Worm (Caenorhabditis elegans) whole organism, L2 larva: Measurements from ENCODE around the gene ras-1.

Experiments used
- F13H6.1 ChIP-seq: sonication (generic microtip); optimal IDR thresholded peaks from 2 replicates; lab custom pipeline; 2016; ENCODE audit warnings: missing genetic modification characterization, missing compliant biosample characterization
- Y55F3AM.14 ChIP-seq: fragments of 200-800 bp; sonication (Bioruptor generic); optimal IDR thresholded peaks from 2 replicates; lab custom pipeline; 2018; ENCODE audit warnings: mild to moderate bottlenecking, missing genetic modification characterization, missing compliant biosample characterization
- ZK546.5 ChIP-seq: sonication (generic microtip); optimal IDR thresholded peaks from 2 replicates; lab custom pipeline; 2017; ENCODE audit warnings: missing biosample characterization, missing genetic modification characterization
- alr-1 ChIP-seq: fragments of 150-350 bp; optimal IDR thresholded peaks from 2 replicates; lab custom pipeline; 2014; ENCODE audit warnings: missing biosample characterization, missing genetic modification characterization
- aly-2 ChIP-seq: fragments of 150-350 bp; optimal IDR thresholded peaks from 2 replicates; lab custom pipeline; 2014; ENCODE audit warnings: missing biosample characterization, missing genetic modification characterization
- ama-1 ChIP-seq: fragments of 150-350 bp; optimal IDR thresholded peaks from 2 replicates; lab custom pipeline; 2018; ENCODE audit warnings: inconsistent platforms
- blmp-1 ChIP-seq: sonication (generic microtip); optimal IDR thresholded peaks from 2 replicates; lab custom pipeline; 2017; ENCODE audit warnings: missing genetic modification characterization, mild to moderate bottlenecking, missing compliant biosample characterization, antibody characterized with exemption, moderate library complexity; ENCODE audit not compliant: insufficient read depth
- crh-2 ChIP-seq: sonication (generic microtip); optimal IDR thresholded peaks from 2 replicates; lab custom pipeline; 2017; ENCODE audit warnings: missing biosample characterization, missing genetic modification characterization
- dmd-4 ChIP-seq: sonication (generic microtip); optimal IDR thresholded peaks from 2 replicates; lab custom pipeline; 2017; ENCODE audit warnings: missing biosample characterization, missing genetic modification characterization
- elt-1 ChIP-seq: fragments of 150-350 bp; optimal IDR thresholded peaks from 2 replicates; lab custom pipeline; 2014; ENCODE audit warnings: missing biosample characterization, missing genetic modification characterization
- fos-1 ChIP-seq: fragments of 150-350 bp; optimal IDR thresholded peaks from 2 replicates; lab custom pipeline; 2014; ENCODE audit warnings: missing biosample characterization, missing genetic modification characterization
- gmeb-1 ChIP-seq: fragments of 150-350 bp; optimal IDR thresholded peaks from 2 replicates; lab custom pipeline; 2014; ENCODE audit warnings: missing biosample characterization, missing genetic modification characterization
- lin-39 ChIP-seq: fragments of 150-350 bp; optimal IDR thresholded peaks from 2 replicates; lab custom pipeline; 2014; ENCODE audit warnings: missing biosample characterization, missing genetic modification reagents, missing genetic modification characterization
- lsy-2 ChIP-seq, 2 experiments: fragments of 150-350 bp in 1 of 2; sonication (generic microtip) in 1 of 2; optimal IDR thresholded peaks; 2 replicates each; lab custom pipeline; 2014 to 2017; ENCODE audit warnings: missing biosample characterization in 2 of 2, missing genetic modification characterization in 2 of 2
- mab-5 ChIP-seq: fragments of 150-350 bp; optimal IDR thresholded peaks from 2 replicates; lab custom pipeline; 2014; ENCODE audit warnings: missing biosample characterization, missing genetic modification characterization
- mbf-1 ChIP-seq: sonication (generic microtip); optimal IDR thresholded peaks from 2 replicates; lab custom pipeline; 2017; ENCODE audit warnings: missing biosample characterization, missing genetic modification characterization
- mdl-1 ChIP-seq, 2 experiments: fragments of 150-350 bp in 1 of 2; sonication (generic microtip) in 1 of 2; optimal IDR thresholded peaks; 2 replicates each; lab custom pipeline; 2017; ENCODE audit warnings: missing biosample characterization in 2 of 2, missing genetic modification characterization in 2 of 2
- nhr-10 ChIP-seq: sonication (generic microtip); optimal IDR thresholded peaks from 2 replicates; lab custom pipeline; 2017; ENCODE audit warnings: missing biosample characterization, missing genetic modification characterization
- nhr-11 ChIP-seq: fragments of 150-350 bp; optimal IDR thresholded peaks from 2 replicates; lab custom pipeline; 2014; ENCODE audit warnings: missing biosample characterization, missing genetic modification characterization
- nhr-12 ChIP-seq: fragments of 150-350 bp; optimal IDR thresholded peaks from 2 replicates; lab custom pipeline; 2014; ENCODE audit warnings: missing biosample characterization, missing genetic modification characterization
- nhr-129 ChIP-seq: fragments of 150-350 bp; optimal IDR thresholded peaks from 2 replicates; lab custom pipeline; 2014; ENCODE audit warnings: missing biosample characterization, missing genetic modification characterization
- nhr-21 ChIP-seq: fragments of 150-350 bp; optimal IDR thresholded peaks from 2 replicates; lab custom pipeline; 2014; ENCODE audit warnings: missing biosample characterization, missing genetic modification characterization
- nhr-25 ChIP-seq: fragments of 150-350 bp; sonication (generic microtip); optimal IDR thresholded peaks from 3 replicates; lab custom pipeline; 2014; ENCODE audit warnings: missing biosample characterization, missing genetic modification characterization
- peb-1 ChIP-seq: fragments of 150-350 bp; optimal IDR thresholded peaks from 2 replicates; lab custom pipeline; 2014; ENCODE audit warnings: missing biosample characterization, missing genetic modification characterization
- sem-4 ChIP-seq: fragments of 150-350 bp; optimal IDR thresholded peaks from 2 replicates; lab custom pipeline; 2014; ENCODE audit warnings: missing biosample characterization, missing genetic modification reagents, missing genetic modification characterization
- skn-1 ChIP-seq: sonication (generic microtip); optimal IDR thresholded peaks from 2 replicates; lab custom pipeline; 2017; ENCODE audit warnings: missing biosample characterization, missing genetic modification characterization
- sma-3 ChIP-seq: sonication (generic microtip); optimal IDR thresholded peaks from 2 replicates; lab custom pipeline; 2016; ENCODE audit warnings: missing genetic modification reagents, missing genetic modification characterization, missing compliant biosample characterization
- sma-9 ChIP-seq, 2 experiments: fragments of 150-350 bp in 1 of 2; sonication (generic microtip) in 1 of 2; optimal IDR thresholded peaks; 2 replicates each; lab custom pipeline; 2014 to 2016; ENCODE audit warnings: missing genetic modification characterization in 2 of 2, mild to moderate bottlenecking in 1 of 2, missing biosample characterization in 1 of 2, missing compliant biosample characterization in 1 of 2, missing genetic modification reagents in 1 of 2, moderate library complexity in 1 of 2
- unc-39 ChIP-seq: fragments of 150-350 bp; optimal IDR thresholded peaks from 2 replicates; lab custom pipeline; 2014; ENCODE audit warnings: missing biosample characterization, missing genetic modification characterization
- unc-55 ChIP-seq: fragments of 150-350 bp; sonication (generic microtip); optimal IDR thresholded peaks from 3 replicates; lab custom pipeline; 2014; ENCODE audit warnings: missing biosample characterization, missing genetic modification reagents, missing genetic modification characterization
- zag-1 ChIP-seq: fragments of 150-350 bp; optimal IDR thresholded peaks from 2 replicates; lab custom pipeline; 2014; ENCODE audit warnings: missing biosample characterization, missing genetic modification characterization
- ztf-1 ChIP-seq: fragments of 200-800 bp; sonication (Bioruptor generic); conservative IDR thresholded peaks from 2 replicates; pipeline ENCODE4 v1.3.6; 2022; ENCODE audit warnings: missing genetic modification characterization, missing compliant biosample characterization

The ras-1 gene

DNA sequence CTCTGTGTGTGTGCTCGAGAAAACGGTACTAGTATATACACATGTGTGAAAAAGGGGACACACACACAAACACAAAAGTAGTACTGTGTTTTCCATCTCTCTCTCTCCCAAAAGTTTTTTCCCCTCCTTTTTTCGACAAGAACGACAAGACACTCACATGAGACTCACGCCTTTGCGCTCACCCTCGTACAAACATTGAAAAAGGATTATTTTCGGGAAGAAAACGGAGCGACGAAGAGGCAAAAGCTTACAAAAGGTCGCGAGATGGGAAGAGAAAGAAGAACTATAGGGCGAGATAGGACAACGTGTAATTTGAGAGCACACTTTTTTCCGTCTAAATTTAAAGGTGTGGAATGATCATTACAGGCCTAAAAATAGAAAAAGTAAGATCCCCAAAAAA lies 2.2 kb downstream of the ras-1 start:
- no peak for TF ChIP-seq peb-1 (tag; lab: Kevin White, UChicago)
- no peak for TF ChIP-seq mab-5 (tag; lab: Kevin White, UChicago)
- TF ChIP-seq fos-1 (tag; lab: Kevin White, UChicago) = peak; percentile 38
- no peak for TF ChIP-seq dmd-4 (tag; lab: Kevin White, UChicago)
- peak; percentile 65 for TF ChIP-seq F13H6.1 (tag; lab: Kevin White, UChicago)
- peak; percentile 14 for TF ChIP-seq sma-9 (GFP tag; optimal IDR thresholded peaks at IDR 0.05; lab: Kevin White, UChicago)
- no peak for TF ChIP-seq sma-9 (tag; optimal IDR thresholded peaks at IDR 0.05; lab: Kevin White, UChicago)
- peak; percentile 7 for TF ChIP-seq gmeb-1 (tag; lab: Kevin White, UChicago)
- TF ChIP-seq ZK546.5 (tag; lab: Kevin White, UChicago) = no peak
- no peak for TF ChIP-seq ama-1
- no peak for TF ChIP-seq lsy-2 (tag; optimal IDR thresholded peaks at IDR 0.05; lab: Kevin White, UChicago)
- no peak for TF ChIP-seq nhr-25 (tag; lab: Kevin White, UChicago)
- peak; percentile 52 for TF ChIP-seq nhr-129 (tag; lab: Kevin White, UChicago)

DNA sequence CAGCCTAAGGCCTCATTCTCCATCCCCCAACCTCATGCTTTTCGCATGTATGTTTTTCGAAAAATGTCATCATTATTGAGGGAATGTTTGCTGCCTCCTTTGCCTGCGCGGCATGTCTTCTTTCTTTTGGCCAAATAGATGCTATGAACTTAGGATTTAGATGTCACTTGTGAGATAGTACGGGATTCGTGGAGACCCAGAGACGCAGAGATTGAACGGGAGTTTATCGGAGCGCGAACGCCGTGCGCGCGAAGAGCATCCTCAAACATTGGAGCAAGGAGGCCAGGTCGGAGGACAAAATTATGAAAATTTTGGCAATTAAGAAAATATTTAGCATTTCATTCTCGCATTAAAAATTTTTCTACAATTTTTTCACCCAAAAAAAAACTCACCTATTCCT lies 3.1 kb downstream of the ras-1 start:
- TF ChIP-seq mbf-1 (no peak), zag-1 (tag; lab: Kevin White, UChicago) (no peak), sma-3 (GFP tag; lab: Kevin White, UChicago) (no peak), crh-2 (tag; lab: Kevin White, UChicago) (no peak), unc-39 (no peak), ztf-1 (GFP tag; lab: Robert Waterston, UW) (no peak), fos-1 (tag; lab: Kevin White, UChicago) (no peak), nhr-12 (tag; lab: Kevin White, UChicago) (no peak), mdl-1 (tag; optimal IDR thresholded peaks at IDR 0.05; lab: Kevin White, UChicago) (no peak)

DNA sequence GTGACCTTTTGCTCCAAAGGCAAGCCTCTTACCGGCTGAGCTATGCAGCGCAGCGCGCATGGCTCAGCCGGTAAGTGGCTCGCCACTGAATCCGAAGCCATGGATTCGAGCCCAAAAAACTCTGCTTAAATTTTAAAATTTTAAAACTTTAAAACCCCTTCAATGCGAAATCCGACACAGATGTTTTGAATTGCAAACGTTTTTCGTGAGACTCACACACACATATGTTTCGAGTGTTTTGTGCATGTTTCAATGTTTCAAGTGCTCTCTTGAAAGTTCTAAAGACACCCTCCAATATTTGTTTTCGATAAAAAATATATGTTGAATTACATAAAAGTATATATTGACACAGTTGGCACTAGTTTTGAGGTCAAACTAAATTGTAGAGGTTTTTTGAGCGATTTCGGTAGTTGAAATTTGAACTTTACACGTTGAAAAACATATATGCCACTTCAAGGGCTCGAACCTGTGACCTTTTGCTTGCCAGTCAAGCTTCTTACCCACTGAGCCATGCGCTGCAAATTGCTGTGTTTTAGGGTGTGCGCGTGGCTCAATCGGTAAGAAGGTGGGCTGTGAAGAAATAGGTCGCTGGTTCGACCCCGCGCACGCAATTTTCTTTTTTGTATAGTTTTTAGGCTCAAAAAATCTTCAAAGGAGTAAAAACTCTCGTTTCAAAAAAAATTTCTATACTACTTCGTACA lies 5.6 kb downstream of the ras-1 start:
- no peak for TF ChIP-seq ZK546.5 (tag; lab: Kevin White, UChicago)
- no peak for TF ChIP-seq lin-39 (tag; lab: Kevin White, UChicago)
- no peak for TF ChIP-seq nhr-129 (tag; lab: Kevin White, UChicago)
- TF ChIP-seq dmd-4 (tag; lab: Kevin White, UChicago) = no peak
- TF ChIP-seq skn-1 = no peak
- no peak for TF ChIP-seq sma-9 (GFP tag; optimal IDR thresholded peaks at IDR 0.05; lab: Kevin White, UChicago)
- no peak for TF ChIP-seq sma-9 (tag; optimal IDR thresholded peaks at IDR 0.05; lab: Kevin White, UChicago)
- no peak for TF ChIP-seq ama-1
- TF ChIP-seq nhr-25 (tag; lab: Kevin White, UChicago) = no peak
- TF ChIP-seq unc-39 = no peak
- TF ChIP-seq nhr-10 (tag; lab: Kevin White, UChicago) = no peak
- TF ChIP-seq alr-1 (tag; lab: Kevin White, UChicago) = no peak
- no peak for TF ChIP-seq aly-2 (tag; lab: Kevin White, UChicago)
- no peak for TF ChIP-seq crh-2 (tag; lab: Kevin White, UChicago)

DNA sequence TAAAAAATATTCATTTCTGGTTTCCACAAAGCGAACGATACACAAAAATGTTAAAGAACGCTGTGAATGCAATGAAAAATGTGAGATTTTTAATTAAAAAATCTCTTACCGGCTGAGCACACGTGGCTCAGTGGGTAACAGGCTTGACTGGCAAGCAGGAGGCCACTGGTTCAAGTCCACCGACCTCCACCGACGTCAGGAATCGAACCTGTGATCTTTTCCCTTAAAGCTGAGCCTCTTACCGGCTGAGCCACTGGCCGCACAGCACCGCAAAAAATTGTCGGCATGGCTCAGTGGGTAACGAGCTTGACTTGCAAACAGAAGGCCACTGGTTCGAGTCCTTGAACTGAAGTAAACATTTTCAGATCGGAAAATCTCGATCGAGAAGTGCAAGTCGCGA lies 7.3 kb downstream of the ras-1 start, which contains the start of gene C44C11.6:
Gene C44C11.6 (plus strand): TSS at position 23 of the 400 bp plus-strand sequence.
- TF ChIP-seq nhr-129 (tag; lab: Kevin White, UChicago) (peak; percentile 11), nhr-11 (tag; lab: Kevin White, UChicago) (no peak), F13H6.1 (tag; lab: Kevin White, UChicago) (peak; percentile 5), mbf-1 (no peak)
- TF ChIP-seq, all 48 proteins: peak for 2

DNA sequence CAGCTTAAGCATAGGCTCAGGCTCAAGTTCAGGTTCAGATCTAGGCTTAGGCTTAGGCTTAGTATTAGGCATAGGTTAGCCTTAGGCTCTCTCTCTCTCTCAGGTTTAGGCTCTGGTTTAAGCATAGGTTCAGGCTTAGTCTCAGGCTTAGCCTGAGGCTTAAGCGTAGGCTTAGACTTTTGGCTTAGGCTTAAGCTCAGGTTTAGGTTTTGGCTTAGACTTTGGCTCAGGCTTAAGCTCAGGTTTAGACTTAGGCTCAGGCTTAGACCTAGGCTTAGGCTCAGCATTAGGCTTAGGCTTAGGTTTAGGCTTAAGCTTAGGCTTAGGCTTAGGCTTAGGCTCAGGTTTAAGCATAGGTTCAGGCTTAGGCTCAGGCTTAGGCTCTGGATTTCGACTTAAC lies 8.3 kb downstream of the ras-1 start:
- TF ChIP-seq nhr-11 (tag; lab: Kevin White, UChicago) (no peak), unc-55 (no peak), gmeb-1 (tag; lab: Kevin White, UChicago) (no peak), sem-4 (tag; lab: Kevin White, UChicago) (no peak)

DNA sequence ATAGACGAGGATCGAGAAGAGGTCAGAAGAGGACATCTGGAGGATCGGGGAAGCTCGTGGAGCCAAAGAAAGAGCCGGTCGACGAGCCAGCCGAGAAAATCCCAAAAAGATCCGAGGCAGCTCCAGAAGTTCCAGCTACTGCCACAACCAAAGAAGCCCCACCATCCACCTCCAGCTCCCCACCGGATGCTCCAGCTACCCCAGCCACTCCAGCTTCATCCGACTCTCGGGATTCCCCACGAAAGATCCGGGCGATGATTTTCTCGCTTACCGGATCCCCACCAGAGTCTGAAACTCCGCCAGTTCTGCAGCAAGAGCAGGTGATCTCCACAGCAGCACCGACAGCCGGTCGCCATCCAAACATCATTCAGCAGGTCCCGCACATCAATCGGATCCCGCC lies 9.1 kb downstream of the ras-1 start:
- TF ChIP-seq dmd-4 (tag; lab: Kevin White, UChicago) = no peak
- no peak for TF ChIP-seq nhr-12 (tag; lab: Kevin White, UChicago)
- no peak for TF ChIP-seq elt-1 (tag; lab: Kevin White, UChicago)
- no peak for TF ChIP-seq Y55F3AM.14 (GFP tag; lab: Kevin White, UChicago)
- TF ChIP-seq aly-2 (tag; lab: Kevin White, UChicago) = no peak
- no peak for TF ChIP-seq nhr-21 (tag; lab: Kevin White, UChicago)
- TF ChIP-seq ztf-1 (GFP tag; lab: Robert Waterston, UW) = no peak
- TF ChIP-seq mdl-1 (tag; optimal IDR thresholded peaks at IDR 0.05; lab: Kevin White, UChicago) = no peak
- no peak for TF ChIP-seq fos-1 (tag; lab: Kevin White, UChicago)
- TF ChIP-seq blmp-1 (tag; lab: Kevin White, UChicago) = no peak
- TF ChIP-seq ama-1 = no peak
- no peak for TF ChIP-seq lsy-2 (tag; optimal IDR thresholded peaks at IDR 0.05; lab: Kevin White, UChicago)
- TF ChIP-seq unc-55 = no peak
- no peak for TF ChIP-seq skn-1
- no peak for TF ChIP-seq gmeb-1 (tag; lab: Kevin White, UChicago)
- TF ChIP-seq crh-2 (tag; lab: Kevin White, UChicago) = no peak
